Worm (Caenorhabditis elegans) whole organism, L3 larva: ENCODE measurements around the gene picd-1.

ENCODE experiments used
- R02D3.7 ChIP-seq: fragments of 150-350 bp; optimal IDR thresholded peaks from 2 replicates; lab custom pipeline; 2014; ENCODE audit warnings: missing biosample characterization, missing genetic modification characterization
- ZK546.5 ChIP-seq: sonication (generic microtip); optimal IDR thresholded peaks from 2 replicates; lab custom pipeline; 2017; ENCODE audit warnings: missing biosample characterization, missing genetic modification characterization
- aly-2 ChIP-seq: fragments of 150-350 bp; optimal IDR thresholded peaks from 2 replicates; lab custom pipeline; 2014; ENCODE audit warnings: missing biosample characterization, missing genetic modification characterization
- ama-1 ChIP-seq: fragments of 150-350 bp; optimal IDR thresholded peaks from 2 replicates; lab custom pipeline; 2018
- ceh-16 ChIP-seq: sonication (generic microtip); optimal IDR thresholded peaks from 2 replicates; lab custom pipeline; 2017; ENCODE audit warnings: missing biosample characterization, missing genetic modification characterization
- ceh-28 ChIP-seq: fragments of 150-350 bp; optimal IDR thresholded peaks from 2 replicates; lab custom pipeline; 2014; ENCODE audit warnings: missing biosample characterization, missing genetic modification reagents, missing genetic modification characterization
- ceh-9 ChIP-seq: sonication (generic microtip); optimal IDR thresholded peaks from 2 replicates; lab custom pipeline; 2018; ENCODE audit warnings: missing biosample characterization, missing genetic modification characterization
- daf-12 ChIP-seq: fragments of 150-350 bp; optimal IDR thresholded peaks from 2 replicates; lab custom pipeline; 2014; ENCODE audit warnings: missing biosample characterization, missing genetic modification reagents, missing genetic modification characterization
- egl-27 ChIP-seq: sonication (generic microtip); optimal IDR thresholded peaks from 4 replicates; lab custom pipeline; 2017; ENCODE audit warnings: missing biosample characterization, missing genetic modification reagents, missing genetic modification characterization
- egl-5 ChIP-seq: fragments of 150-350 bp; optimal IDR thresholded peaks from 2 replicates; lab custom pipeline; 2017; ENCODE audit warnings: missing biosample characterization, missing genetic modification reagents, missing genetic modification characterization, inconsistent platforms
- elt-1 ChIP-seq: fragments of 150-350 bp; optimal IDR thresholded peaks from 2 replicates; lab custom pipeline; 2014; ENCODE audit warnings: missing biosample characterization, missing genetic modification characterization
- elt-2 ChIP-seq: sonication (generic microtip); optimal IDR thresholded peaks from 2 replicates; lab custom pipeline; 2016; ENCODE audit warnings: missing genetic modification reagents, mild to moderate bottlenecking, missing genetic modification characterization, missing compliant biosample characterization
- elt-3 ChIP-seq, 3 experiments: fragments of 150-350 bp in 1 of 3; sonication (generic microtip) in 2 of 3; optimal IDR thresholded peaks; 2 replicates in 2 of 3; 4 replicates in 1 of 3; lab custom pipeline; 2014 to 2017; ENCODE audit warnings: missing biosample characterization in 3 of 3, missing genetic modification characterization in 3 of 3
- eor-1 ChIP-seq, 2 experiments: fragments of 150-350 bp; optimal IDR thresholded peaks; 2 replicates each; lab custom pipeline; 2014 to 2018; ENCODE audit warnings: missing biosample characterization in 2 of 2, missing genetic modification characterization in 2 of 2
- fkh-10 ChIP-seq: sonication (generic microtip); optimal IDR thresholded peaks from 2 replicates; lab custom pipeline; 2017; ENCODE audit warnings: missing biosample characterization, missing genetic modification reagents, missing genetic modification characterization
- fkh-2 ChIP-seq: fragments of 150-350 bp; optimal IDR thresholded peaks from 2 replicates; lab custom pipeline; 2014; ENCODE audit warnings: missing biosample characterization, missing genetic modification reagents, missing genetic modification characterization
- fos-1 ChIP-seq: fragments of 150-350 bp; optimal IDR thresholded peaks from 2 replicates; lab custom pipeline; 2014; ENCODE audit warnings: missing biosample characterization, missing genetic modification characterization
- hmg-11 ChIP-seq: sonication (generic microtip); optimal IDR thresholded peaks from 2 replicates; lab custom pipeline; 2016; ENCODE audit warnings: missing genetic modification characterization, missing compliant biosample characterization
- lsy-12 ChIP-seq: sonication (generic microtip); optimal IDR thresholded peaks from 2 replicates; lab custom pipeline; 2016; ENCODE audit warnings: mild to moderate bottlenecking, missing genetic modification characterization, missing compliant biosample characterization
- mml-1 ChIP-seq: fragments of 150-350 bp; sonication (generic microtip); optimal IDR thresholded peaks from 3 replicates; lab custom pipeline; 2014; ENCODE audit warnings: missing biosample characterization, missing genetic modification characterization
- nfya-1 ChIP-seq: sonication (generic microtip); optimal IDR thresholded peaks from 2 replicates; lab custom pipeline; 2017; ENCODE audit warnings: missing genetic modification characterization, mild to moderate bottlenecking, missing compliant biosample characterization, antibody characterized with exemption, moderate library complexity; ENCODE audit not compliant: insufficient read depth
- nhr-11 ChIP-seq: fragments of 150-350 bp; optimal IDR thresholded peaks from 2 replicates; lab custom pipeline; 2014; ENCODE audit warnings: missing biosample characterization, missing genetic modification characterization
- nhr-12 ChIP-seq: fragments of 150-350 bp; optimal IDR thresholded peaks from 2 replicates; lab custom pipeline; 2014; ENCODE audit warnings: missing biosample characterization, missing genetic modification characterization
- nhr-23 ChIP-seq: fragments of 150-350 bp; optimal IDR thresholded peaks from 2 replicates; lab custom pipeline; 2014; ENCODE audit warnings: missing biosample characterization, missing genetic modification reagents, missing genetic modification characterization
- pha-4 ChIP-seq: fragments of 150-350 bp; optimal IDR thresholded peaks from 2 replicates; lab custom pipeline; 2014; ENCODE audit warnings: missing biosample characterization, missing genetic modification reagents, missing genetic modification characterization
- pqm-1 ChIP-seq: fragments of 150-350 bp; optimal IDR thresholded peaks from 2 replicates; lab custom pipeline; 2017; ENCODE audit warnings: missing biosample characterization, missing genetic modification characterization, inconsistent platforms
- sea-2 ChIP-seq: fragments of 150-350 bp; sonication (generic microtip); optimal IDR thresholded peaks from 4 replicates; lab custom pipeline; 2014; ENCODE audit warnings: missing biosample characterization, missing genetic modification reagents, missing genetic modification characterization
- snpc-4 ChIP-seq: fragments of 150-350 bp; optimal IDR thresholded peaks from 2 replicates; lab custom pipeline; 2014; ENCODE audit warnings: missing biosample characterization, missing genetic modification characterization
- unc-39 ChIP-seq: sonication (generic microtip); optimal IDR thresholded peaks from 4 replicates; lab custom pipeline; 2017; ENCODE audit warnings: missing biosample characterization, missing genetic modification characterization
- unc-62 ChIP-seq: fragments of 150-350 bp; sonication (generic microtip); optimal IDR thresholded peaks from 4 replicates; lab custom pipeline; 2014; ENCODE audit warnings: missing biosample characterization, missing genetic modification reagents, missing genetic modification characterization
- zag-1 ChIP-seq: fragments of 150-350 bp; optimal IDR thresholded peaks from 2 replicates; lab custom pipeline; 2014; ENCODE audit warnings: missing biosample characterization, missing genetic modification characterization
- ztf-11 ChIP-seq: fragments of 150-350 bp; optimal IDR thresholded peaks from 2 replicates; lab custom pipeline; 2014; ENCODE audit warnings: missing biosample characterization, missing genetic modification characterization

The picd-1 gene

ce11 chrV:130186-130585 is 25.6 kb downstream of the picd-1 start:
- TF ChIP-seq ztf-11 (tag; lab: Kevin White, UChicago) (no peak), nhr-12 (tag; lab: Kevin White, UChicago) (no peak), fkh-2 (tag; lab: Kevin White, UChicago) (no peak), egl-27 (tag; lab: Kevin White, UChicago) (no peak), ceh-9 (no peak), pqm-1 (tag; lab: Kevin White, UChicago) (no peak), aly-2 (tag; lab: Kevin White, UChicago) (no peak), nhr-23 (no peak), pha-4 (tag; lab: Kevin White, UChicago) (no peak), unc-39 (tag; lab: Kevin White, UChicago) (no peak), ceh-16 (tag; lab: Kevin White, UChicago) (no peak), sea-2 (no peak), zag-1 (tag; lab: Kevin White, UChicago) (no peak)
- TF ChIP-seq, all 47 proteins: peak for 0

- TF ChIP-seq R02D3.7 (tag; lab: Kevin White, UChicago) (no peak), daf-12 (tag; lab: Kevin White, UChicago) (no peak), elt-3 (tag; optimal IDR thresholded peaks at IDR 0.05; lab: Kevin White, UChicago) (no peak)
These were observed 33.0 kb downstream of the picd-1 start for ce11 chrV:137667-138066.

- TF ChIP-seq elt-1 (tag; lab: Kevin White, UChicago) = no peak
- no peak for TF ChIP-seq unc-62
- TF ChIP-seq ceh-28 (tag; lab: Kevin White, UChicago) = no peak
- no peak for TF ChIP-seq daf-12 (tag; lab: Kevin White, UChicago)
- no peak for TF ChIP-seq pqm-1 (tag; lab: Kevin White, UChicago)
- TF ChIP-seq fos-1 (tag; lab: Kevin White, UChicago) = no peak
- no peak for TF ChIP-seq egl-5 (tag; lab: Kevin White, UChicago)
- TF ChIP-seq nhr-11 = no peak
- no peak for TF ChIP-seq ceh-9
- TF ChIP-seq fkh-2 (tag; lab: Kevin White, UChicago) = no peak
- no peak for TF ChIP-seq sea-2
- TF ChIP-seq R02D3.7 (tag; lab: Kevin White, UChicago) = no peak
These were observed 34.0 kb downstream of the picd-1 start, which contains the start of gene W03F9.9 for ce11 chrV:138592-138991. W03F9.9 (plus strand) TSS chrV:138892.

- TF ChIP-seq fkh-2 (tag; lab: Kevin White, UChicago) = no peak
These were observed 36.6 kb downstream of the picd-1 start, which contains the start of gene W03F9.11 for ce11 chrV:141257-141656. W03F9.11 (minus strand) TSS chrV:141357.

- no peak for TF ChIP-seq elt-2
- no peak for TF ChIP-seq ZK546.5
- TF ChIP-seq eor-1 (tag; optimal IDR thresholded peaks at IDR 0.05; lab: Kevin White, UChicago) = no peak
- TF ChIP-seq, all 47 proteins: peak for 0
These were observed 40.2 kb downstream of the picd-1 start, which contains the start of gene srh-82 for ce11 chrV:144794-145193. srh-82 (plus strand) TSS chrV:145094.

- TF ChIP-seq mml-1 (tag; lab: Kevin White, UChicago) (no peak), elt-2 (no peak), ceh-16 (tag; lab: Kevin White, UChicago) (no peak), eor-1 (tag; optimal IDR thresholded peaks at IDR 0.05; lab: Kevin White, UChicago) (no peak), fkh-10 (no peak), hmg-11 (tag; lab: Kevin White, UChicago) (no peak), aly-2 (tag; lab: Kevin White, UChicago) (no peak), ztf-11 (tag; lab: Kevin White, UChicago) (no peak)
These were observed 41.1 kb downstream of the picd-1 start for ce11 chrV:145694-146093.

ce11 chrV:150059-150458 is 45.4 kb downstream of the picd-1 start:
- no peak for TF ChIP-seq lsy-12
- no peak for TF ChIP-seq zag-1 (tag; lab: Kevin White, UChicago)
- no peak for TF ChIP-seq ama-1
- no peak for TF ChIP-seq nfya-1 (tag; lab: Kevin White, UChicago)
- no peak for TF ChIP-seq ceh-9
- no peak for TF ChIP-seq nhr-23
- TF ChIP-seq fkh-10 = no peak
- TF ChIP-seq pha-4 (tag; lab: Kevin White, UChicago) = no peak
- no peak for TF ChIP-seq fos-1 (tag; lab: Kevin White, UChicago)
- no peak for TF ChIP-seq snpc-4
- no peak for TF ChIP-seq pqm-1 (tag; lab: Kevin White, UChicago)
- no peak for TF ChIP-seq egl-5 (tag; lab: Kevin White, UChicago)
- TF ChIP-seq, all 47 proteins: peak for 0
